Worm (Caenorhabditis elegans) whole organism, L2 larva: Measurements from ENCODE around the gene him-14.

ENCODE experiments used
- unc-55 ChIP-seq: fragments of 150-350 bp; sonication (generic microtip); optimal IDR thresholded peaks from 3 replicates; lab custom pipeline; 2014; ENCODE audit warnings: missing biosample characterization, missing genetic modification reagents, missing genetic modification characterization
- ztf-1 ChIP-seq: fragments of 200-800 bp; sonication (Bioruptor generic); conservative IDR thresholded peaks from 2 replicates; pipeline ENCODE4 v1.3.6; 2022; ENCODE audit warnings: missing genetic modification characterization, missing compliant biosample characterization

DNA sequence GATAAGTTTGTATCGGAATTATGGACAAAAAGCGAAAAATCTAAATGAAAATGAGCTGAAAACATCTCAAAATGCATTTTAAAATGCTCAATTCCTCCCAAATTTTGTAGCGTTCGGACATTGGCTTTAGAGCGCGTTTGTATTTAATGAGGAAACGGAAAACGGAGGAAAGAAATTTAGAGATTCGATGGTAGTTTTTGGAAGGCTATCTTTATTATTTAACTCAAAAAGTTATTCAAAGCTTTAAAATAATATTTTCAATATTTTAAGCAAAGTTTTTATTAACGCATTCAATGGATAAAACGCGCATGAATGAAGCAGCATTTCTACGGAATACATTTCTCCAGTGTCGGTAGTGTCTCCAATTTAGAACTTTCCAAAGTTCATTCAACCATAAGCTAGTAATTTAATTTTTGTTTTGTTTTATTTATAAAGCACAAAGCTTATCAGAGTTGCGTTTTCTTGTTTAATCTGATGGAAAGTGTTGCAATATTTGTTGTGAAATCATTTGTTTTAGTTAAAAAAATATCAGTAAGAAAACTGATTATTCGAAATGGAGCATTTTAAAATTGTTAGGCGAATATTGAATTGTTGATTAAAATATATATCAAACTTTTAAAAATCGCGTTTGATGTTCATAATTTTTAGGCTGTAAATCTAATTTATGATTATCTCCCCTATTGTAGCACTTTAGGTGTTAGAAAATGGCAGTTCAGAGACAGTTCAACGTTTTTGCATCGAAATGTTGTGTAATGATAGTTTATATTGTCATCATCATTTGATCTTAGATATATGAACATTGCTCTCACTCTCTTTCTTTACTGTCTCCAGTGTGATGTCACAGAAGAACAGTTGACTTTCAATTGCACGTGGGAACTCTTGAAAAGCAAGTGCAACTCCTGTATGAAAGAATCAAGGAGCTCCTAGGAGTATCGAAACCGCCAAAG is 3.1 kb upstream of the him-14 start:
- TF ChIP-seq ztf-1 (no peak), unc-55 (GFP tag; lab: Kevin White, UChicago) (peak; percentile 77)
